Fruit fly (Drosophila melanogaster) whole organism, embryonic: ENCODE measurements around the gene CG31637.

Source experiments
- Antp ChIP-seq: fragments of 200-800 bp; sonication (Bioruptor generic); optimal IDR thresholded peaks from 3 replicates; lab custom pipeline; 2016; ENCODE audit warnings: missing biosample characterization, missing genetic modification characterization
- CG10274 ChIP-seq: fragments of 200-800 bp; sonication (Bioruptor generic); optimal IDR thresholded peaks from 3 replicates; lab custom pipeline; 2017; ENCODE audit warnings: missing biosample characterization, mild to moderate bottlenecking, missing genetic modification characterization
- CG10543 ChIP-seq: fragments of 200-800 bp; sonication (Bioruptor generic); optimal IDR thresholded peaks from 3 replicates; lab custom pipeline; 2017; ENCODE audit warnings: missing biosample characterization, mild to moderate bottlenecking, missing genetic modification characterization, moderate library complexity
- CG10959 ChIP-seq: fragments of 200-800 bp; sonication (Bioruptor generic); IDR thresholded peaks from 2 replicates; pipeline ENCODE4 v1.3.6; 2022; ENCODE audit warnings: missing biosample characterization, missing genetic modification characterization
- CG12659 ChIP-seq: fragments of 200-800 bp; sonication (Bioruptor generic); optimal IDR thresholded peaks from 3 replicates; lab custom pipeline; 2017; ENCODE audit warnings: mild to moderate bottlenecking, missing biosample characterization, missing genetic modification reagents, missing genetic modification characterization
- CG13296 ChIP-seq: fragments of 200-800 bp; sonication (Bioruptor generic); optimal IDR thresholded peaks from 3 replicates; lab custom pipeline; 2018; ENCODE audit warnings: missing biosample characterization, mild to moderate bottlenecking, missing genetic modification characterization
- CG15011 ChIP-seq: fragments of 200-800 bp; sonication (Bioruptor generic); optimal IDR thresholded peaks from 3 replicates; lab custom pipeline; 2018; ENCODE audit warnings: missing biosample characterization, mild to moderate bottlenecking, missing genetic modification characterization
- CG15269 ChIP-seq: fragments of 200-800 bp; sonication (Bioruptor generic); optimal IDR thresholded peaks from 2 replicates; lab custom pipeline; 2018; ENCODE audit warnings: missing biosample characterization, mild to moderate bottlenecking, missing genetic modification characterization, moderate library complexity
- CG15514 ChIP-seq: fragments of 200-800 bp; sonication (Bioruptor generic); optimal IDR thresholded peaks from 3 replicates; lab custom pipeline; 2017; ENCODE audit warnings: missing biosample characterization, missing genetic modification characterization, mild to moderate bottlenecking, moderate library complexity, missing genetic modification reagents
- CG17328 ChIP-seq: fragments of 200-800 bp; sonication (Bioruptor generic); IDR thresholded peaks from 2 replicates; pipeline ENCODE4 v1.3.6; 2022; ENCODE audit warnings: missing biosample characterization, missing genetic modification characterization
- CG2678 ChIP-seq: fragments of 200-800 bp; sonication (Bioruptor generic); optimal IDR thresholded peaks from 3 replicates; lab custom pipeline; 2019; ENCODE audit warnings: missing biosample characterization, mild to moderate bottlenecking, missing genetic modification characterization, moderate library complexity
- CG33557 ChIP-seq: fragments of 200-800 bp; sonication (Bioruptor generic); optimal IDR thresholded peaks from 2 replicates; lab custom pipeline; 2019; ENCODE audit warnings: missing biosample characterization, mild to moderate bottlenecking, missing genetic modification characterization, moderate library complexity
- CG4707 ChIP-seq: fragments of 200-800 bp; sonication (Bioruptor generic); optimal IDR thresholded peaks from 2 replicates; lab custom pipeline; 2018; ENCODE audit warnings: missing biosample characterization, mild to moderate bottlenecking, missing genetic modification characterization, moderate library complexity
- CG6175 ChIP-seq: fragments of 200-800 bp; sonication (Bioruptor generic); IDR thresholded peaks from 3 replicates; pipeline ENCODE4 v1.3.6; 2022; ENCODE audit warnings: missing biosample characterization, missing genetic modification characterization
- CG6272 ChIP-seq: fragments of 200-800 bp; sonication (Bioruptor generic); IDR thresholded peaks from 2 replicates; pipeline ENCODE4 v1.3.6; 2022; ENCODE audit warnings: missing biosample characterization, missing genetic modification characterization
- CG6654 ChIP-seq: fragments of 200-800 bp; sonication (Bioruptor generic); optimal IDR thresholded peaks from 2 replicates; lab custom pipeline; 2017; ENCODE audit warnings: missing biosample characterization, mild to moderate bottlenecking, missing genetic modification characterization
- CG6689 ChIP-seq: fragments of 200-800 bp; sonication (Bioruptor generic); IDR thresholded peaks from 2 replicates; pipeline ENCODE4 v1.3.6; 2022; ENCODE audit warnings: missing biosample characterization, missing genetic modification characterization
- CG9932 ChIP-seq: fragments of 200-800 bp; sonication (Bioruptor generic); IDR thresholded peaks from 2 replicates; pipeline ENCODE4 v1.3.6; 2022; ENCODE audit warnings: missing biosample characterization, missing genetic modification characterization
- Camta ChIP-seq: fragments of 200-800 bp; sonication (Bioruptor generic); optimal IDR thresholded peaks from 2 replicates; lab custom pipeline; 2016; ENCODE audit warnings: missing biosample characterization, missing genetic modification characterization
- CkIIα-i1 ChIP-seq: fragments of 200-800 bp; sonication (Bioruptor generic); IDR thresholded peaks from 2 replicates; pipeline ENCODE4 v1.3.6; 2022; ENCODE audit warnings: missing biosample characterization, missing genetic modification characterization
- D19B ChIP-seq: fragments of 200-800 bp; sonication (Bioruptor generic); optimal IDR thresholded peaks from 2 replicates; lab custom pipeline; 2017; ENCODE audit warnings: missing biosample characterization, mild to moderate bottlenecking, missing genetic modification characterization
- Dip3 ChIP-seq: fragments of 200-800 bp; sonication (Bioruptor generic); optimal IDR thresholded peaks from 3 replicates; lab custom pipeline; 2016; ENCODE audit warnings: missing biosample characterization, missing genetic modification characterization
- Drgx ChIP-seq: fragments of 200-800 bp; sonication (Bioruptor generic); IDR thresholded peaks from 2 replicates; pipeline ENCODE4 v1.3.6; 2022; ENCODE audit warnings: missing biosample characterization, missing genetic modification characterization
- GATAe ChIP-seq: fragments of 200-800 bp; sonication (Bioruptor generic); conservative IDR thresholded peaks from 2 replicates; pipeline ENCODE4 v1.3.6; 2022; ENCODE audit warnings: missing biosample characterization, missing genetic modification characterization
- MTF-1 ChIP-seq: fragments of 200-800 bp; sonication (Bioruptor generic); optimal IDR thresholded peaks from 2 replicates; lab custom pipeline; 2018; ENCODE audit warnings: missing biosample characterization, mild to moderate bottlenecking, missing genetic modification characterization, borderline replicate concordance
- Neu2 ChIP-seq: fragments of 200-800 bp; sonication (Bioruptor generic); optimal IDR thresholded peaks from 3 replicates; lab custom pipeline; 2016; ENCODE audit warnings: missing biosample characterization, missing genetic modification characterization, borderline replicate concordance
- Rfx ChIP-seq: fragments of 200-800 bp; sonication (Bioruptor generic); IDR thresholded peaks from 2 replicates; pipeline ENCODE4 v1.3.6; 2022; ENCODE audit warnings: missing biosample characterization, missing genetic modification characterization
- Rx ChIP-seq: fragments of 200-800 bp; sonication (Bioruptor generic); IDR thresholded peaks from 2 replicates; pipeline ENCODE4 v1.3.6; 2022; ENCODE audit warnings: missing biosample characterization, missing genetic modification characterization
- Sry-δ ChIP-seq: fragments of 200-800 bp; sonication (Bioruptor generic); optimal IDR thresholded peaks from 2 replicates; lab custom pipeline; 2016; ENCODE audit warnings: missing biosample characterization, missing genetic modification characterization
- YL-1 ChIP-seq: fragments of 200-800 bp; sonication (Bioruptor generic); optimal IDR thresholded peaks from 3 replicates; lab custom pipeline; 2017; ENCODE audit warnings: missing biosample characterization, mild to moderate bottlenecking, missing genetic modification characterization
- ara ChIP-seq: fragments of 200-800 bp; sonication (Bioruptor generic); IDR thresholded peaks from 2 replicates; pipeline ENCODE4 v1.3.6; 2022; ENCODE audit warnings: missing biosample characterization, missing genetic modification characterization
- ash1 ChIP-seq: fragments of 200-800 bp; sonication (Bioruptor generic); optimal IDR thresholded peaks from 2 replicates; lab custom pipeline; 2018; ENCODE audit warnings: missing biosample characterization, mild to moderate bottlenecking, missing genetic modification characterization
- az2 ChIP-seq: fragments of 200-800 bp; sonication (Bioruptor generic); optimal IDR thresholded peaks from 3 replicates; lab custom pipeline; 2016; ENCODE audit warnings: missing biosample characterization, missing genetic modification characterization
- cas ChIP-seq: fragments of 200-800 bp; sonication (Bioruptor generic); IDR thresholded peaks from 2 replicates; pipeline ENCODE4 v1.3.6; 2022; ENCODE audit warnings: missing biosample characterization, missing genetic modification characterization
- chif ChIP-seq, 2 experiments: fragments of 200-800 bp; sonication (Bioruptor generic); optimal IDR thresholded peaks; 3 replicates each; lab custom pipeline; 2016; ENCODE audit warnings: missing biosample characterization in 2 of 2, missing genetic modification characterization in 2 of 2
- dan ChIP-seq: fragments of 200-800 bp; sonication (Bioruptor generic); IDR thresholded peaks from 2 replicates; pipeline ENCODE4 v1.3.6; 2022; ENCODE audit warnings: missing biosample characterization, missing genetic modification characterization
- eyg ChIP-seq: fragments of 200-800 bp; sonication (Bioruptor generic); optimal IDR thresholded peaks from 3 replicates; lab custom pipeline; 2016; ENCODE audit warnings: missing biosample characterization, missing genetic modification characterization
- ftz-f1 ChIP-seq: fragments of 200-800 bp; sonication (Bioruptor generic); optimal IDR thresholded peaks from 2 replicates; lab custom pipeline; 2016; ENCODE audit warnings: missing biosample characterization, missing genetic modification characterization
- gce ChIP-seq: fragments of 200-800 bp; sonication (Bioruptor generic); IDR thresholded peaks from 3 replicates; pipeline ENCODE4 v1.3.6; 2022; ENCODE audit warnings: missing biosample characterization, missing genetic modification characterization
- gcm ChIP-seq: fragments of 200-800 bp; sonication (Bioruptor generic); optimal IDR thresholded peaks from 2 replicates; lab custom pipeline; 2019; ENCODE audit warnings: missing biosample characterization, mild to moderate bottlenecking, missing genetic modification characterization, moderate library complexity
- hbn ChIP-seq: fragments of 200-800 bp; sonication (Bioruptor generic); IDR thresholded peaks from 2 replicates; pipeline ENCODE4 v1.3.6; 2022; ENCODE audit warnings: missing biosample characterization, missing genetic modification characterization; ENCODE audit not compliant: partially characterized antibody
- odd ChIP-seq: fragments of 200-800 bp; sonication (Bioruptor generic); optimal IDR thresholded peaks from 2 replicates; lab custom pipeline; 2017; ENCODE audit warnings: missing biosample characterization, mild to moderate bottlenecking, missing genetic modification characterization
- pita ChIP-seq: fragments of 200-800 bp; sonication (Bioruptor generic); optimal IDR thresholded peaks from 2 replicates; lab custom pipeline; 2017; ENCODE audit warnings: missing biosample characterization, mild to moderate bottlenecking, missing genetic modification characterization
- psq ChIP-seq: fragments of 200-800 bp; sonication (Bioruptor generic); optimal IDR thresholded peaks from 2 replicates; lab custom pipeline; 2017; ENCODE audit warnings: missing biosample characterization, missing genetic modification characterization
- repo ChIP-seq: fragments of 200-800 bp; sonication (Bioruptor generic); optimal IDR thresholded peaks from 2 replicates; lab custom pipeline; 2016; ENCODE audit warnings: missing biosample characterization, missing genetic modification characterization
- sisA ChIP-seq: fragments of 200-800 bp; sonication (Bioruptor generic); IDR thresholded peaks from 2 replicates; pipeline ENCODE4 v1.3.6; 2022; ENCODE audit warnings: missing biosample characterization, missing genetic modification characterization
- sqz ChIP-seq: fragments of 200-800 bp; sonication (Bioruptor generic); optimal IDR thresholded peaks from 3 replicates; lab custom pipeline; 2018; ENCODE audit warnings: missing biosample characterization, mild to moderate bottlenecking, missing genetic modification characterization
- ssp ChIP-seq: fragments of 200-800 bp; sonication (Bioruptor generic); IDR thresholded peaks from 2 replicates; pipeline ENCODE4 v1.3.6; 2022; ENCODE audit warnings: missing biosample characterization, missing genetic modification characterization
- tgo ChIP-seq: fragments of 200-800 bp; sonication (Bioruptor generic); IDR thresholded peaks from 3 replicates; pipeline ENCODE4 v1.3.6; 2022; ENCODE audit warnings: missing biosample characterization, missing genetic modification characterization
- vfl ChIP-seq: fragments of 200-800 bp; sonication (Bioruptor generic); optimal IDR thresholded peaks from 2 replicates; lab custom pipeline; 2016; ENCODE audit warnings: missing biosample characterization, missing genetic modification characterization
- wor ChIP-seq: fragments of 200-800 bp; sonication (Bioruptor generic); IDR thresholded peaks from 2 replicates; pipeline ENCODE4 v1.3.6; 2022; ENCODE audit warnings: missing biosample characterization, missing genetic modification characterization

CG31637 gene

dm6 chr2L:6490783-6491249 is 7.6 kb upstream of the CG31637 start, which contains the start of the genes Phf5a and CG31638 (continued):
- TF ChIP-seq vfl (peak; percentile 86), ara (GFP tag; lab: Robert Waterston, UW) (peak; percentile 95), CG9932 (peak; percentile 85), CG15269 (peak; percentile 87), CG15514 (peak; percentile 87), dan (GFP tag; lab: Robert Waterston, UW) (peak; percentile 88), CG6654 (GFP tag; lab: Kevin White, UChicago) (peak; percentile 78), Sry-δ (no peak), Rfx (GFP tag; lab: Robert Waterston, UW) (peak; percentile 76), CkIIα-i1 (GFP tag; lab: Robert Waterston, UW) (no peak), ftz-f1 (no peak), CG33557 (GFP tag; lab: Kevin White, UChicago) (peak; percentile 90), repo (GFP tag; lab: Kevin White, UChicago) (no peak), CG17328 (GFP tag; lab: Robert Waterston, UW) (peak; percentile 95), sqz (GFP tag; lab: Kevin White, UChicago) (peak; percentile 83), tgo (GFP tag; lab: Robert Waterston, UW) (peak; percentile 71), CG4707 (peak; percentile 49), YL-1 (GFP tag; lab: Kevin White, UChicago) (peak; percentile 92), Neu2 (GFP tag; lab: Kevin White, UChicago) (no peak), cas (GFP tag; lab: Robert Waterston, UW) (peak; percentile 95), CG10543 (GFP tag; lab: Kevin White, UChicago) (peak; percentile 84), CG6175 (GFP tag; lab: Robert Waterston, UW) (peak; percentile 94), az2 (GFP tag; lab: Kevin White, UChicago) (peak; percentile 90), CG6272 (GFP tag; lab: Robert Waterston, UW) (peak; percentile 98), CG10274 (GFP tag; lab: Kevin White, UChicago) (peak; percentile 78), gcm (GFP tag; lab: Kevin White, UChicago) (peak; percentile 95), eyg (GFP tag; lab: Kevin White, UChicago) (no peak), hbn (GFP tag; lab: Robert Waterston, UW) (peak; percentile 47; the same call in 1 of the 2 replicates), sisA (GFP tag; lab: Robert Waterston, UW) (peak; percentile 92), Camta (GFP tag; lab: Kevin White, UChicago) (peak; percentile 40), CG12659 (GFP tag; lab: Kevin White, UChicago) (peak; percentile 94), Dip3 (GFP tag; lab: Kevin White, UChicago) (no peak), Antp (GFP tag; lab: Kevin White, UChicago) (peak; percentile 44), ash1 (GFP tag; lab: Kevin White, UChicago) (no peak), MTF-1 (GFP tag; lab: Kevin White, UChicago) (peak; percentile 89), Rx (GFP tag; lab: Robert Waterston, UW) (peak; percentile 94), Drgx (GFP tag; lab: Robert Waterston, UW) (peak; percentile 93), CG10959 (GFP tag; lab: Robert Waterston, UW) (peak; percentile 34; the same call in 1 of the 2 replicates), wor (GFP tag; lab: Robert Waterston, UW) (0 out of 2 replicates have a peak, but pooled peaks have one; percentile 16), CG13296 (GFP tag; lab: Kevin White, UChicago) (peak; percentile 92), CG2678 (tag; lab: Kevin White, UChicago) (peak; percentile 96), gce (GFP tag; lab: Robert Waterston, UW) (peak; percentile 95), D19B (GFP tag; lab: Kevin White, UChicago) (peak; percentile 84), psq (GFP tag; lab: Kevin White, UChicago) (peak; percentile 36), CG15011 (GFP tag; lab: Kevin White, UChicago) (peak; percentile 82), CG6689 (GFP tag; lab: Robert Waterston, UW) (peak; percentile 97), chif (GFP tag; optimal IDR thresholded peaks at IDR 0.05; lab: Kevin White, UChicago) (peak; percentile 75 to 82), GATAe (GFP tag; lab: Robert Waterston, UW) (peak; percentile 91), odd (GFP tag; lab: Kevin White, UChicago) (peak; percentile 72), ssp (GFP tag; lab: Robert Waterston, UW) (peak; percentile 48), pita (GFP tag; lab: Kevin White, UChicago) (no peak)
